Worm (Caenorhabditis elegans) whole organism, young adult: ENCODE measurements around the gene agr-1.

Experiments used
- K12H6.12 ChIP-seq: fragments of 200-800 bp; sonication (Bioruptor generic); optimal IDR thresholded peaks from 2 replicates; lab custom pipeline; 2018; ENCODE audit warnings: mild to moderate bottlenecking, missing genetic modification characterization, missing compliant biosample characterization
- egrh-3 ChIP-seq: fragments of 200-800 bp; sonication (Bioruptor generic); IDR thresholded peaks from 2 replicates; pipeline ENCODE4 v1.3.6; 2022; ENCODE audit warnings: missing genetic modification reagents, missing genetic modification characterization, missing compliant biosample characterization
- lsy-27 ChIP-seq: sonication (generic microtip); optimal IDR thresholded peaks from 2 replicates; lab custom pipeline; 2017; ENCODE audit warnings: missing genetic modification characterization, mild to moderate bottlenecking, missing compliant biosample characterization, antibody characterized with exemption, missing genotype, borderline replicate concordance; ENCODE audit not compliant: insufficient read depth
- nhr-179 ChIP-seq: sonication (generic microtip); optimal IDR thresholded peaks from 2 replicates; lab custom pipeline; 2016; ENCODE audit warnings: mild to moderate bottlenecking, missing genetic modification characterization, missing compliant biosample characterization
- unc-130 ChIP-seq: sonication (generic microtip); optimal IDR thresholded peaks from 2 replicates; lab custom pipeline; 2016; ENCODE audit warnings: missing genetic modification reagents, missing genetic modification characterization, missing compliant biosample characterization
- unc-62 ChIP-seq: fragments of 150-350 bp; optimal IDR thresholded peaks from 2 replicates; lab custom pipeline; 2014; ENCODE audit warnings: missing biosample characterization, missing genetic modification reagents, missing genetic modification characterization
- ztf-22 ChIP-seq: fragments of 200-800 bp; sonication (Bioruptor generic); optimal IDR thresholded peaks from 2 replicates; lab custom pipeline; 2018; ENCODE audit warnings: mild to moderate bottlenecking, missing genetic modification characterization, moderate library complexity, missing compliant biosample characterization

DNA sequence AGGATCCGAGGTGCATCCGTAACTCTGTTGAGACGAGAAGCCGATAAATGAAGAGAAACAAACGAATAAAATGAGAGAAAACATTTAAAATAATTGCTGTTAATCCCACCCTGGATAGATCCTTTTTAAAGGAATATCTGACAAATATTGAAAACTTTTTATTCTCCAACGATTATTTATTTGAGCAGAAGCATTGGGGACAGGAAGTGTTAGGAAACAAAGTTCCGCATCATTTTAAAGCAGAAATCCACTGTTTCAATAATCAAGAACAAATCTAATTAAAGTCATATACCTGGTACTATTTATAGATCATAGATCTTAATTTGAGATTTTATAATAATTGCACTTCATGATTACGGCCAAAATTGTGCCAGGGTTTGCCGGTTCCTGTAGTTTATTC, 24.0 kb downstream of the agr-1 start, which contains the start of gene F41G3.20:
- TF ChIP-seq unc-130 (GFP tag; lab: Kevin White, UChicago): no peak
- TF ChIP-seq nhr-179 (tag; lab: Kevin White, UChicago): no peak
- TF ChIP-seq lsy-27: no peak
- no peak for TF ChIP-seq unc-62 (GFP tag; lab: Kevin White, UChicago)
- TF ChIP-seq K12H6.12 (tag; lab: Kevin White, UChicago): no peak
- no peak for TF ChIP-seq ztf-22
- no peak for TF ChIP-seq egrh-3
